Fruit fly (Drosophila melanogaster) whole organism, wandering third instar larva: ENCODE measurements around the gene mib1.

Source experiments
- Abd-B ChIP-seq: fragments of >200 bp; optimal IDR thresholded peaks from 2 replicates; lab custom pipeline; 2017; ENCODE audit warnings: missing biosample characterization, missing genetic modification characterization
- CG32264 ChIP-seq: fragments of 200-800 bp; sonication (Bioruptor generic); optimal IDR thresholded peaks from 2 replicates; lab custom pipeline; 2016; ENCODE audit warnings: missing biosample characterization, missing genetic modification characterization
- CG9705 ChIP-seq: fragments of 200-800 bp; sonication (Bioruptor generic); optimal IDR thresholded peaks from 2 replicates; lab custom pipeline; 2018; ENCODE audit warnings: missing biosample characterization, mild to moderate bottlenecking, missing genetic modification characterization
- CrebA ChIP-seq: fragments of 200-800 bp; sonication (Bioruptor generic); optimal IDR thresholded peaks from 2 replicates; lab custom pipeline; 2016; ENCODE audit warnings: missing biosample characterization, mild to moderate bottlenecking, missing genetic modification characterization, borderline replicate concordance
- Dfd ChIP-seq: fragments of >200 bp; optimal IDR thresholded peaks from 2 replicates; lab custom pipeline; 2017; ENCODE audit warnings: missing biosample characterization, missing genetic modification characterization
- Dif ChIP-seq: fragments of 200-275, 200-300 bp; sonication (Bioruptor generic); optimal IDR thresholded peaks from 2 replicates; lab custom pipeline; 2018; ENCODE audit warnings: missing biosample characterization, missing genetic modification characterization; ENCODE audit not compliant: partially characterized antibody
- GATAd ChIP-seq: sonication (Bioruptor generic); optimal IDR thresholded peaks from 2 replicates; lab custom pipeline; 2016; ENCODE audit warnings: missing biosample characterization, missing genetic modification characterization
- HLH106 ChIP-seq: fragments of 200-800 bp; optimal IDR thresholded peaks from 3 replicates; lab custom pipeline; 2019; ENCODE audit warnings: missing biosample characterization, mild to moderate bottlenecking, missing genetic modification characterization, moderate library complexity
- Hnf4 ChIP-seq: fragments of 200-800 bp; sonication (Bioruptor generic); optimal IDR thresholded peaks from 2 replicates; lab custom pipeline; 2016; ENCODE audit warnings: missing biosample characterization, mild to moderate bottlenecking, missing genetic modification characterization
- Hr78 ChIP-seq: fragments of >200 bp; optimal IDR thresholded peaks from 2 replicates; lab custom pipeline; 2017; ENCODE audit warnings: missing biosample characterization, missing genetic modification characterization
- Hr83 ChIP-seq: fragments of 200-300 bp; sonication (Bioruptor generic); optimal IDR thresholded peaks from 2 replicates; lab custom pipeline; 2016; ENCODE audit warnings: missing biosample characterization, mild to moderate bottlenecking, missing genetic modification characterization, moderate library complexity; ENCODE audit not compliant: poor library complexity, severe bottlenecking
- Jra ChIP-seq: sonication (Bioruptor generic); optimal IDR thresholded peaks from 2 replicates; lab custom pipeline; 2016; ENCODE audit warnings: missing biosample characterization, missing genetic modification characterization
- Mio ChIP-seq: sonication (Bioruptor generic); optimal IDR thresholded peaks from 2 replicates; lab custom pipeline; 2016; ENCODE audit warnings: missing biosample characterization, missing genetic modification characterization
- Myc ChIP-seq: fragments of >200 bp; optimal IDR thresholded peaks from 2 replicates; lab custom pipeline; 2017
- N ChIP-seq: fragments of >200 bp; optimal IDR thresholded peaks from 2 replicates; lab custom pipeline; 2018; ENCODE audit warnings: missing biosample characterization, missing external identifiers, missing genetic modification characterization
- OdsH ChIP-seq: fragments of 200-800 bp; sonication (Bioruptor generic); optimal IDR thresholded peaks from 2 replicates; lab custom pipeline; 2016; ENCODE audit warnings: missing biosample characterization, mild to moderate bottlenecking, missing genetic modification characterization
- Rel ChIP-seq, 2 experiments: fragments of 200-800 bp; sonication (Bioruptor generic) in 1 of 2; optimal IDR thresholded peaks; 2 replicates in 1 of 2; 3 replicates in 1 of 2; lab custom pipeline; 2016 to 2019; ENCODE audit warnings: mild to moderate bottlenecking in 2 of 2, missing biosample characterization in 2 of 2, missing genetic modification characterization in 2 of 2, moderate library complexity in 1 of 2
- Sp1 ChIP-seq: fragments of 200-800 bp; sonication (Bioruptor generic); optimal IDR thresholded peaks from 3 replicates; lab custom pipeline; 2019; ENCODE audit warnings: missing biosample characterization, mild to moderate bottlenecking, missing genetic modification characterization, moderate library complexity
- Vsx2 ChIP-seq: fragments of 200-300, 225-300 bp; sonication (Bioruptor generic); optimal IDR thresholded peaks from 2 replicates; lab custom pipeline; 2018; ENCODE audit warnings: missing biosample characterization, missing genetic modification characterization; ENCODE audit not compliant: partially characterized antibody
- br ChIP-seq: fragments of 200-800 bp; sonication (Bioruptor generic); optimal IDR thresholded peaks from 2 replicates; lab custom pipeline; 2016; ENCODE audit warnings: missing biosample characterization, missing genetic modification characterization
- brk ChIP-seq: fragments of 200-800 bp; sonication (Bioruptor generic); optimal IDR thresholded peaks from 2 replicates; lab custom pipeline; 2016; ENCODE audit warnings: missing biosample characterization, mild to moderate bottlenecking, missing genetic modification characterization
- dl ChIP-seq, 2 experiments: fragments of 175-275, 200-275 bp in 1 of 2; fragments of 200-275 bp in 1 of 2; sonication (Bioruptor generic); optimal IDR thresholded peaks; lab custom pipeline; 2018; ENCODE audit warnings: mild to moderate bottlenecking in 2 of 2, missing biosample characterization in 2 of 2, missing genetic modification characterization in 2 of 2, moderate library complexity in 2 of 2; ENCODE audit not compliant: partially characterized antibody in 2 of 2, insufficient read depth in 1 of 2
- dmrt93B ChIP-seq: fragments of 200-800 bp; sonication (Bioruptor generic); optimal IDR thresholded peaks from 2 replicates; lab custom pipeline; 2018; ENCODE audit warnings: missing biosample characterization, mild to moderate bottlenecking, missing genetic modification characterization
- dsf ChIP-seq: sonication (Bioruptor generic); optimal IDR thresholded peaks from 2 replicates; lab custom pipeline; 2016; ENCODE audit warnings: missing biosample characterization, missing genetic modification characterization, borderline replicate concordance
- ey ChIP-seq: fragments of 200-800 bp; sonication (Bioruptor generic); optimal IDR thresholded peaks from 2 replicates; lab custom pipeline; 2016; ENCODE audit warnings: missing biosample characterization, missing genetic modification characterization
- foxo ChIP-seq, 2 experiments: fragments of 200-800 bp; sonication (Bioruptor generic); optimal IDR thresholded peaks; 2 replicates in 1 of 2; 3 replicates in 1 of 2; lab custom pipeline; 2016 to 2017; ENCODE audit warnings: missing biosample characterization in 2 of 2, missing genetic modification characterization in 2 of 2
- fru ChIP-seq: fragments of 200-800 bp; sonication (Bioruptor generic); optimal IDR thresholded peaks from 3 replicates; lab custom pipeline; 2016; ENCODE audit warnings: missing biosample characterization, mild to moderate bottlenecking, missing genetic modification characterization
- h ChIP-seq: fragments of 200-800 bp; sonication (Bioruptor generic); optimal IDR thresholded peaks from 3 replicates; lab custom pipeline; 2016; ENCODE audit warnings: missing biosample characterization, mild to moderate bottlenecking, missing genetic modification characterization
- jim ChIP-seq: fragments of 175-275, 200-325 bp; sonication (Bioruptor generic); optimal IDR thresholded peaks from 2 replicates; lab custom pipeline; 2016; ENCODE audit warnings: missing biosample characterization, mild to moderate bottlenecking, missing genetic modification characterization
- lola ChIP-seq: fragments of >200 bp; optimal IDR thresholded peaks from 2 replicates; lab custom pipeline; 2017; ENCODE audit warnings: missing biosample characterization, missing genetic modification characterization
- pan ChIP-seq: fragments of >200 bp; optimal IDR thresholded peaks from 2 replicates; lab custom pipeline; 2017
- psq ChIP-seq: fragments of 200-800 bp; sonication (Bioruptor generic); optimal IDR thresholded peaks from 3 replicates; lab custom pipeline; 2017; ENCODE audit warnings: missing biosample characterization, mild to moderate bottlenecking, missing genetic modification characterization, moderate library complexity
- rgr ChIP-seq: fragments of 200-800 bp; sonication (Bioruptor generic); optimal IDR thresholded peaks from 3 replicates; lab custom pipeline; 2016; ENCODE audit warnings: missing biosample characterization, mild to moderate bottlenecking, missing genetic modification characterization
- sage ChIP-seq: fragments of 200-800 bp; sonication (Bioruptor generic); optimal IDR thresholded peaks from 2 replicates; lab custom pipeline; 2016; ENCODE audit warnings: missing biosample characterization, mild to moderate bottlenecking, missing genetic modification characterization
- sv ChIP-seq: fragments of 200-800 bp; sonication (Bioruptor generic); optimal IDR thresholded peaks from 3 replicates; lab custom pipeline; 2016; ENCODE audit warnings: missing biosample characterization, missing genetic modification characterization
- tai ChIP-seq: sonication (Bioruptor generic); optimal IDR thresholded peaks from 2 replicates; lab custom pipeline; 2016; ENCODE audit warnings: missing biosample characterization, missing genetic modification characterization
- usp ChIP-seq: fragments of >200 bp; optimal IDR thresholded peaks from 2 replicates; lab custom pipeline; 2017; ENCODE audit warnings: missing biosample characterization, missing genetic modification characterization
- woc ChIP-seq: sonication (Bioruptor generic); optimal IDR thresholded peaks from 2 replicates; lab custom pipeline; 2016; ENCODE audit warnings: missing biosample characterization, mild to moderate bottlenecking, missing genetic modification characterization

The mib1 gene

dm6 chr3L:16016911-16017310, 5.3 kb upstream of the mib1 start:
- no peak for TF ChIP-seq Abd-B
- no peak for TF ChIP-seq N (GFP tag; lab: Kevin White, UChicago)
- no peak for TF ChIP-seq psq (GFP tag; lab: Kevin White, UChicago)
- TF ChIP-seq sage = no peak
- TF ChIP-seq foxo (GFP tag; optimal IDR thresholded peaks at IDR 0.05; lab: Kevin White, UChicago) = peak in 1 of 2 experiments; percentile 15
- peak; percentile 29 for TF ChIP-seq h (GFP tag; lab: Kevin White, UChicago)

- TF ChIP-seq Myc (lab: Kevin White, UChicago) (no peak), OdsH (GFP tag; lab: Kevin White, UChicago) (peak; percentile 54), sage (no peak), CG9705 (GFP tag; lab: Kevin White, UChicago) (no peak), Hr83 (no peak), sv (GFP tag; lab: Kevin White, UChicago) (no peak), dsf (no peak), HLH106 (tag; lab: Kevin White, UChicago) (peak; percentile 78), Dif (GFP tag; lab: Kevin White, UChicago) (no peak), Jra (no peak), dl (GFP tag; optimal IDR thresholded peaks at IDR 0.05; lab: Kevin White, UChicago; ENCODE audit: insufficient read depth in 1 of 2, partially characterized antibody in 2 of 2) (no peak), pan (lab: Kevin White, UChicago) (no peak), tai (GFP tag; lab: Kevin White, UChicago) (no peak), Abd-B (no peak), rgr (peak; percentile 12), lola (GFP tag; lab: Kevin White, UChicago) (no peak), jim (GFP tag; lab: Kevin White, UChicago) (no peak), Mio (GFP tag; lab: Kevin White, UChicago) (no peak), usp (GFP tag; lab: Kevin White, UChicago) (no peak), fru (GFP tag; lab: Kevin White, UChicago) (peak; percentile 14), psq (GFP tag; lab: Kevin White, UChicago) (peak; percentile 84), GATAd (no peak), h (GFP tag; lab: Kevin White, UChicago) (peak; percentile 16), foxo (GFP tag; optimal IDR thresholded peaks at IDR 0.05; lab: Kevin White, UChicago) (peak in 1 of 2 experiments; percentile 66), Hr78 (GFP tag; lab: Kevin White, UChicago) (no peak), brk (GFP tag; lab: Kevin White, UChicago) (no peak), woc (peak; percentile 18), Sp1 (peak; percentile 86), dmrt93B (GFP tag; lab: Kevin White, UChicago) (peak; percentile 16), ey (GFP tag; lab: Kevin White, UChicago) (no peak), Rel (GFP tag; optimal IDR thresholded peaks at IDR 0.05; lab: Kevin White, UChicago) (no peak), Rel (tag; optimal IDR thresholded peaks at IDR 0.05; lab: Kevin White, UChicago) (no peak), N (GFP tag; lab: Kevin White, UChicago) (no peak), CG32264 (GFP tag; lab: Kevin White, UChicago) (no peak), Dfd (no peak), Hnf4 (GFP tag; lab: Kevin White, UChicago) (no peak), CrebA (GFP tag; lab: Kevin White, UChicago) (no peak), Vsx2 (no peak), br (GFP tag; lab: Kevin White, UChicago) (no peak)
Measured at dm6 chr3L:16015765-16016760, 4.5 kb upstream of the mib1 start.
